Fruit fly (Drosophila melanogaster) whole organism, embryonic: ENCODE data around the gene spn-F.

Experiments
- Adf1 ChIP-seq: fragments of 200-800 bp; sonication (Bioruptor generic); IDR thresholded peaks from 2 replicates; pipeline ENCODE4 v1.3.6; 2022; ENCODE audit warnings: missing biosample characterization, missing genetic modification characterization
- B-H2 ChIP-seq: fragments of 200-800 bp; sonication (Bioruptor generic); optimal IDR thresholded peaks from 2 replicates; lab custom pipeline; 2018; ENCODE audit warnings: missing biosample characterization, mild to moderate bottlenecking, missing genetic modification characterization
- CG10366 ChIP-seq: fragments of 200-800 bp; sonication (Bioruptor generic); IDR thresholded peaks from 2 replicates; pipeline ENCODE4 v1.3.6; 2022; ENCODE audit warnings: missing biosample characterization, missing genetic modification characterization
- CG10654 ChIP-seq: fragments of 200-800 bp; sonication (Bioruptor generic); optimal IDR thresholded peaks from 2 replicates; lab custom pipeline; 2016; ENCODE audit warnings: missing biosample characterization, missing genetic modification characterization
- CG10979 ChIP-seq: fragments of 200-800 bp; sonication (Bioruptor generic); optimal IDR thresholded peaks from 2 replicates; lab custom pipeline; 2018; ENCODE audit warnings: missing biosample characterization, mild to moderate bottlenecking, missing genetic modification characterization, moderate library complexity
- CG11093 ChIP-seq: fragments of 200-800 bp; sonication (Bioruptor generic); IDR thresholded peaks from 3 replicates; pipeline ENCODE4 v1.3.6; 2022; ENCODE audit warnings: missing biosample characterization, missing genetic modification characterization
- CG11247 ChIP-seq: fragments of 200-800 bp; sonication (Bioruptor generic); IDR thresholded peaks from 2 replicates; pipeline ENCODE4 v1.3.6; 2022; ENCODE audit warnings: missing biosample characterization, missing genetic modification characterization
- CG11398 ChIP-seq: fragments of 200-800 bp; sonication (Bioruptor generic); optimal IDR thresholded peaks from 2 replicates; lab custom pipeline; 2016; ENCODE audit warnings: missing biosample characterization, missing genetic modification characterization
- CG11723 ChIP-seq: fragments of 200-800 bp; sonication (Bioruptor generic); optimal IDR thresholded peaks from 2 replicates; lab custom pipeline; 2017; ENCODE audit warnings: missing biosample characterization, mild to moderate bottlenecking, missing genetic modification characterization
- CG13775 ChIP-seq: fragments of 200-800 bp; sonication (Bioruptor generic); optimal IDR thresholded peaks from 3 replicates; lab custom pipeline; 2017; ENCODE audit warnings: missing biosample characterization, mild to moderate bottlenecking, missing genetic modification characterization
- CG1647 ChIP-seq: fragments of 200-800 bp; sonication (Bioruptor generic); optimal IDR thresholded peaks from 3 replicates; lab custom pipeline; 2016; ENCODE audit warnings: missing biosample characterization, missing genetic modification characterization
- CG17802 ChIP-seq: fragments of 200-800 bp; sonication (Bioruptor generic); optimal IDR thresholded peaks from 2 replicates; lab custom pipeline; 2018; ENCODE audit warnings: missing biosample characterization, mild to moderate bottlenecking, missing genetic modification characterization, moderate library complexity
- CG2199 ChIP-seq: fragments of 200-800 bp; sonication (Bioruptor generic); IDR thresholded peaks from 3 replicates; pipeline ENCODE4 v1.3.6; 2022; ENCODE audit warnings: missing biosample characterization, missing genetic modification characterization
- CG30431 ChIP-seq: fragments of 200-800 bp; sonication (Bioruptor generic); optimal IDR thresholded peaks from 2 replicates; lab custom pipeline; 2017; ENCODE audit warnings: missing biosample characterization, missing genetic modification characterization
- CG31224 ChIP-seq: fragments of 200-800 bp; sonication (Bioruptor generic); IDR thresholded peaks from 2 replicates; pipeline ENCODE4 v1.3.6; 2022; ENCODE audit warnings: missing biosample characterization, missing genetic modification characterization
- CG4707 ChIP-seq: fragments of 200-800 bp; sonication (Bioruptor generic); optimal IDR thresholded peaks from 2 replicates; lab custom pipeline; 2018; ENCODE audit warnings: missing biosample characterization, mild to moderate bottlenecking, missing genetic modification characterization, moderate library complexity
- CG6272 ChIP-seq: fragments of 200-800 bp; sonication (Bioruptor generic); IDR thresholded peaks from 2 replicates; pipeline ENCODE4 v1.3.6; 2022; ENCODE audit warnings: missing biosample characterization, missing genetic modification characterization
- CG7786 ChIP-seq: fragments of 200-800 bp; sonication (Bioruptor generic); optimal IDR thresholded peaks from 2 replicates; lab custom pipeline; 2016; ENCODE audit warnings: missing biosample characterization, missing genetic modification characterization
- CG7963 ChIP-seq: fragments of 200-800 bp; sonication (Bioruptor generic); IDR thresholded peaks from 3 replicates; pipeline ENCODE4 v1.3.6; 2022; ENCODE audit warnings: missing biosample characterization, missing genetic modification characterization; ENCODE audit not compliant: partially characterized antibody
- CG8281 ChIP-seq: fragments of 200-800 bp; sonication (Bioruptor generic); optimal IDR thresholded peaks from 2 replicates; lab custom pipeline; 2018; ENCODE audit warnings: missing biosample characterization, mild to moderate bottlenecking, missing genetic modification characterization, moderate library complexity
- CG9817 ChIP-seq: fragments of 200-800 bp; sonication (Bioruptor generic); optimal IDR thresholded peaks from 2 replicates; lab custom pipeline; 2018; ENCODE audit warnings: missing biosample characterization, mild to moderate bottlenecking, missing genetic modification characterization, moderate library complexity
- Camta ChIP-seq: fragments of 200-800 bp; sonication (Bioruptor generic); optimal IDR thresholded peaks from 2 replicates; lab custom pipeline; 2016; ENCODE audit warnings: missing biosample characterization, missing genetic modification characterization
- Chrac-16 ChIP-seq: fragments of 200-800 bp; sonication (Bioruptor generic); optimal IDR thresholded peaks from 3 replicates; lab custom pipeline; 2016; ENCODE audit warnings: missing biosample characterization, missing genetic modification characterization
- CkIIα-i1 ChIP-seq: fragments of 200-800 bp; sonication (Bioruptor generic); IDR thresholded peaks from 2 replicates; pipeline ENCODE4 v1.3.6; 2022; ENCODE audit warnings: missing biosample characterization, missing genetic modification characterization
- Dbx ChIP-seq: fragments of 200-800 bp; sonication (Bioruptor generic); IDR thresholded peaks from 3 replicates; pipeline ENCODE4 v1.3.6; 2022; ENCODE audit warnings: missing biosample characterization, missing genetic modification characterization
- Dip2 ChIP-seq: fragments of 200-800 bp; sonication (Bioruptor generic); IDR thresholded peaks from 2 replicates; pipeline ENCODE4 v1.3.6; 2022; ENCODE audit warnings: missing biosample characterization, missing genetic modification characterization
- Gsc ChIP-seq: fragments of 200-800 bp; sonication (Bioruptor generic); IDR thresholded peaks from 2 replicates; pipeline ENCODE4 v1.3.6; 2022; ENCODE audit warnings: missing biosample characterization, missing genetic modification characterization
- HLHmδ ChIP-seq: fragments of 200-800 bp; sonication (Bioruptor generic); optimal IDR thresholded peaks from 2 replicates; lab custom pipeline; 2018; ENCODE audit warnings: missing biosample characterization, mild to moderate bottlenecking, missing genetic modification characterization, moderate library complexity
- Hsf ChIP-seq: fragments of 200-800 bp; sonication (Bioruptor generic); optimal IDR thresholded peaks from 3 replicates; lab custom pipeline; 2016; ENCODE audit warnings: missing biosample characterization, missing genetic modification characterization
- Oli ChIP-seq: fragments of 200-800 bp; sonication (Bioruptor generic); optimal IDR thresholded peaks from 2 replicates; lab custom pipeline; 2018; ENCODE audit warnings: missing biosample characterization, mild to moderate bottlenecking, missing genetic modification characterization, moderate library complexity
- Ptx1 ChIP-seq: fragments of 200-800 bp; sonication (Bioruptor generic); IDR thresholded peaks from 2 replicates; pipeline ENCODE4 v1.3.6; 2022; ENCODE audit warnings: missing biosample characterization, missing genetic modification characterization
- Side ChIP-seq: fragments of 200-800 bp; sonication (Bioruptor generic); optimal IDR thresholded peaks from 2 replicates; lab custom pipeline; 2016; ENCODE audit warnings: missing biosample characterization, missing genetic modification characterization
- Ssrp ChIP-seq: fragments of 200-800 bp; sonication (Bioruptor generic); optimal IDR thresholded peaks from 2 replicates; lab custom pipeline; 2018; ENCODE audit warnings: missing biosample characterization, mild to moderate bottlenecking, missing genetic modification characterization, moderate library complexity
- ash1 ChIP-seq: fragments of 200-800 bp; sonication (Bioruptor generic); optimal IDR thresholded peaks from 2 replicates; lab custom pipeline; 2018; ENCODE audit warnings: missing biosample characterization, mild to moderate bottlenecking, missing genetic modification characterization
- ato ChIP-seq: fragments of 200-800 bp; sonication (Bioruptor generic); IDR thresholded peaks from 2 replicates; pipeline ENCODE4 v1.3.6; 2022; ENCODE audit warnings: missing biosample characterization, missing genetic modification characterization; ENCODE audit not compliant: partially characterized antibody
- bigmax ChIP-seq: fragments of 200-800 bp; sonication (Bioruptor generic); optimal IDR thresholded peaks from 2 replicates; lab custom pipeline; 2018; ENCODE audit warnings: missing biosample characterization, mild to moderate bottlenecking, missing genetic modification characterization
- bsh ChIP-seq, 2 experiments: fragments of 200-800 bp; sonication (Bioruptor generic); optimal IDR thresholded peaks; 2 replicates each; lab custom pipeline; 2017 to 2018; ENCODE audit warnings: mild to moderate bottlenecking in 2 of 2, missing biosample characterization in 2 of 2, missing genetic modification characterization in 2 of 2, moderate library complexity in 1 of 2
- cas ChIP-seq: fragments of 200-800 bp; sonication (Bioruptor generic); IDR thresholded peaks from 2 replicates; pipeline ENCODE4 v1.3.6; 2022; ENCODE audit warnings: missing biosample characterization, missing genetic modification characterization
- dmrt11E ChIP-seq: fragments of 200-800 bp; sonication (Bioruptor generic); optimal IDR thresholded peaks from 3 replicates; lab custom pipeline; 2018; ENCODE audit warnings: missing biosample characterization, mild to moderate bottlenecking, missing genetic modification characterization, moderate library complexity
- dmrt99B ChIP-seq: fragments of 200-800 bp; sonication (Bioruptor generic); optimal IDR thresholded peaks from 2 replicates; lab custom pipeline; 2018; ENCODE audit warnings: missing biosample characterization, mild to moderate bottlenecking, missing genetic modification characterization, moderate library complexity
- esg ChIP-seq: fragments of 200-800 bp; sonication (Bioruptor generic); conservative IDR thresholded peaks from 2 replicates; pipeline ENCODE4 v1.3.6; 2022; ENCODE audit warnings: missing biosample characterization, missing genetic modification characterization
- kni ChIP-seq: fragments of 200-800 bp; sonication (Bioruptor generic); optimal IDR thresholded peaks from 3 replicates; lab custom pipeline; 2017; ENCODE audit warnings: mild to moderate bottlenecking, missing biosample characterization, missing genetic modification reagents, missing genetic modification characterization
- luna ChIP-seq: fragments of 200-800 bp; sonication (Bioruptor generic); optimal IDR thresholded peaks from 2 replicates; lab custom pipeline; 2016; ENCODE audit warnings: missing biosample characterization, missing genetic modification characterization
- phol ChIP-seq: fragments of 200-800 bp; sonication (Bioruptor generic); optimal IDR thresholded peaks from 3 replicates; lab custom pipeline; 2018; ENCODE audit warnings: missing biosample characterization, mild to moderate bottlenecking, missing genetic modification characterization, moderate library complexity
- slbo ChIP-seq: fragments of 200-800 bp; sonication (Bioruptor generic); IDR thresholded peaks from 2 replicates; pipeline ENCODE4 v1.3.6; 2022; ENCODE audit warnings: missing biosample characterization, missing genetic modification characterization
- sna ChIP-seq: fragments of 200-800 bp; sonication (Bioruptor generic); IDR thresholded peaks from 2 replicates; pipeline ENCODE4 v1.3.6; 2022; ENCODE audit warnings: missing biosample characterization, missing genetic modification characterization; ENCODE audit not compliant: partially characterized antibody
- tin ChIP-seq: fragments of 200-800 bp; sonication (Bioruptor generic); optimal IDR thresholded peaks from 3 replicates; lab custom pipeline; 2016; ENCODE audit warnings: missing biosample characterization, missing genetic modification characterization
- tll ChIP-seq, 2 experiments: fragments of 200-800 bp in 1 of 2; fragments of >200 bp in 1 of 2; sonication (Bioruptor generic) in 1 of 2; optimal IDR thresholded peaks; 2 replicates each; lab custom pipeline; 2017 to 2019; ENCODE audit warnings: missing biosample characterization in 2 of 2, missing genetic modification characterization in 2 of 2, mild to moderate bottlenecking in 1 of 2, moderate library complexity in 1 of 2
- wor ChIP-seq: fragments of 200-800 bp; sonication (Bioruptor generic); IDR thresholded peaks from 2 replicates; pipeline ENCODE4 v1.3.6; 2022; ENCODE audit warnings: missing biosample characterization, missing genetic modification characterization
- zen ChIP-seq: fragments of 200-800 bp; sonication (Bioruptor generic); optimal IDR thresholded peaks from 3 replicates; lab custom pipeline; 2018; ENCODE audit warnings: missing biosample characterization, mild to moderate bottlenecking, missing genetic modification characterization, moderate library complexity

spn-F gene

DNA sequence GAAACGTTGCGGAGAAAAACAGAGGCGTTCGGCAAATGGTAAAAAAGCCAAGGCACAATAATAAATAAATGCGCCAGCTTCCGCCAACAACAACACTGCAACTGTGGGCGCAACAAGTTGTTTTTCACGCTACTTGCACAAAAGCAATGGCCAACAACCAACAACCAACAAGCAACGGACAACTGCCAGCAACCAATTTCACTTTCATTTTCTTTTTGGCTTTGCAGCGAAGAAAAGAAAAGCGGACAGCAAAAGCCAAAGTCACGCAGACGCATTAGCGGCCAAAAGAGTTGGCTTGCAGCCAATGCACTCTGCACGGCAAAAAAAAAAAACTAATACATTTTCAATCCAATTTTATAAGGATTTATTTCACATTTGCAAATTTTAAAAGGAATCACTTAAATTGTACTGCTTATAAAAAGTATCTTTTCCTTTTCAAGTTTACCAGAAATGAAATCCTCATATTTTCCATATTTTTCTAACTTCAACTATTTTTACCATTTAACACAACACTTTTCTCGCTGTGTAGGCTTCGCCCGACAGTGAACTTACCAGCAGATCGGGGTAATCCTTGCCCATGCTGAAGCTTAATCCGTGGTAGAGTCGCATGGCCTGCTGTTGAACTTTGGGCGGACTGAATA is 3.7 kb upstream of the spn-F start (continued):
- no peak for TF ChIP-seq cas (GFP tag; lab: Robert Waterston, UW)
- no peak for TF ChIP-seq esg (GFP tag; lab: Robert Waterston, UW)
- peak; percentile 41 for TF ChIP-seq CG10979
- TF ChIP-seq CkIIα-i1 = no peak
- TF ChIP-seq CG17802 (tag; lab: Kevin White, UChicago) = no peak
- TF ChIP-seq luna (GFP tag; lab: Kevin White, UChicago) = no peak
- no peak for TF ChIP-seq CG31224 (GFP tag; lab: Robert Waterston, UW)
- TF ChIP-seq CG10654 = no peak
- no peak for TF ChIP-seq CG4707 (GFP tag; lab: Kevin White, UChicago)
- TF ChIP-seq slbo (GFP tag; lab: Robert Waterston, UW) = no peak
- no peak for TF ChIP-seq CG13775 (GFP tag; lab: Kevin White, UChicago)
- no peak for TF ChIP-seq Side (GFP tag; lab: Kevin White, UChicago)
- no peak for TF ChIP-seq CG6272 (GFP tag; lab: Robert Waterston, UW)
- TF ChIP-seq Ssrp (tag; lab: Kevin White, UChicago) = peak; percentile 0
- TF ChIP-seq CG2199 (GFP tag; lab: Robert Waterston, UW) = no peak
- TF ChIP-seq Dbx (GFP tag; lab: Robert Waterston, UW) = no peak
- no peak for TF ChIP-seq CG8281
- TF ChIP-seq Gsc (GFP tag; lab: Robert Waterston, UW) = no peak
- 0 out of 2 replicates have a peak, but pooled peaks have one; percentile 20 for TF ChIP-seq Ptx1
- no peak for TF ChIP-seq CG11093 (GFP tag; lab: Robert Waterston, UW)
- peak; percentile 31 for TF ChIP-seq dmrt99B
- no peak for TF ChIP-seq CG10366
- peak in 1 of 2 experiments; percentile 27 for TF ChIP-seq bsh (GFP tag; optimal IDR thresholded peaks at IDR 0.05; lab: Kevin White, UChicago)
- TF ChIP-seq B-H2 = no peak
- TF ChIP-seq Chrac-16 (GFP tag; lab: Kevin White, UChicago) = no peak
- no peak for TF ChIP-seq dmrt11E (tag; lab: Kevin White, UChicago)
- no peak for TF ChIP-seq Dip2 (GFP tag; lab: Robert Waterston, UW)
- no peak for TF ChIP-seq Hsf (GFP tag; lab: Kevin White, UChicago)
- TF ChIP-seq phol = no peak
- no peak for TF ChIP-seq HLHmδ (GFP tag; lab: Kevin White, UChicago)
- no peak for TF ChIP-seq bigmax (GFP tag; lab: Kevin White, UChicago)
- TF ChIP-seq wor (GFP tag; lab: Robert Waterston, UW) = no peak
- TF ChIP-seq CG7786 = no peak
- TF ChIP-seq tin (GFP tag; lab: Kevin White, UChicago) = no peak
- TF ChIP-seq ato = no peak
- TF ChIP-seq sna (GFP tag; lab: Robert Waterston, UW) = no peak
- no peak for TF ChIP-seq Oli (tag; lab: Kevin White, UChicago)
- no peak for TF ChIP-seq CG30431 (GFP tag; lab: Kevin White, UChicago)
- TF ChIP-seq Camta (GFP tag; lab: Kevin White, UChicago) = peak; percentile 8
- TF ChIP-seq Adf1 (GFP tag; lab: Robert Waterston, UW) = no peak
- TF ChIP-seq CG11723 (GFP tag; lab: Kevin White, UChicago) = no peak
- no peak for TF ChIP-seq CG9817
- no peak for TF ChIP-seq CG1647 (GFP tag; lab: Kevin White, UChicago)
- TF ChIP-seq CG11398 (GFP tag; lab: Kevin White, UChicago) = no peak
- no peak for TF ChIP-seq ash1 (GFP tag; lab: Kevin White, UChicago)
- no peak for TF ChIP-seq CG7963 (GFP tag; lab: Robert Waterston, UW)
- no peak for TF ChIP-seq tll (GFP tag; optimal IDR thresholded peaks at IDR 0.05; lab: Kevin White, UChicago)
- no peak for TF ChIP-seq zen (tag; lab: Kevin White, UChicago)
- TF ChIP-seq kni (GFP tag; lab: Kevin White, UChicago) = no peak
- no peak for TF ChIP-seq CG11247 (GFP tag; lab: Robert Waterston, UW)
